Fruit fly (Drosophila melanogaster) whole organism, prepupa: ENCODE measurements around the gene Axud1.

Source experiments
- Blimp-1 ChIP-seq: fragments of 200-800 bp; sonication (Bioruptor generic); optimal IDR thresholded peaks from 3 replicates; lab custom pipeline; 2017; ENCODE audit warnings: missing biosample characterization, missing genetic modification characterization, mild to moderate bottlenecking, moderate library complexity, missing genetic modification reagents
- CG10631 ChIP-seq: fragments of 200-800 bp; sonication (Bioruptor generic); optimal IDR thresholded peaks from 2 replicates; lab custom pipeline; 2016; ENCODE audit warnings: missing biosample characterization, missing genetic modification characterization
- CG11294 ChIP-seq: fragments of 200-800 bp; sonication (Bioruptor generic); IDR thresholded peaks from 2 replicates; pipeline ENCODE4 v1.3.6; 2022; ENCODE audit warnings: missing biosample characterization, missing genetic modification characterization
- CG11762 ChIP-seq: fragments of 200-800 bp; sonication (Bioruptor generic); optimal IDR thresholded peaks from 3 replicates; lab custom pipeline; 2016; ENCODE audit warnings: missing biosample characterization, missing genetic modification characterization; ENCODE audit not compliant: insufficient read depth
- CG15336 ChIP-seq: fragments of 200-800 bp; sonication (Bioruptor generic); IDR thresholded peaks from 2 replicates; pipeline ENCODE4 v1.3.6; 2022; ENCODE audit warnings: missing biosample characterization, missing genetic modification characterization
- CG16779 ChIP-seq: fragments of 200-800 bp; sonication (Bioruptor generic); optimal IDR thresholded peaks from 3 replicates; lab custom pipeline; 2017; ENCODE audit warnings: missing biosample characterization, mild to moderate bottlenecking, missing genetic modification characterization
- CG32006 ChIP-seq: fragments of 200-800 bp; sonication (Bioruptor generic); optimal IDR thresholded peaks from 3 replicates; lab custom pipeline; 2017; ENCODE audit warnings: missing biosample characterization, mild to moderate bottlenecking, missing genetic modification characterization
- CG34406 ChIP-seq: fragments of 200-800 bp; sonication (Bioruptor generic); optimal IDR thresholded peaks from 3 replicates; lab custom pipeline; 2016; ENCODE audit warnings: missing biosample characterization, missing genetic modification characterization
- CG3919 ChIP-seq: fragments of 200-800 bp; sonication (Bioruptor generic); optimal IDR thresholded peaks from 3 replicates; lab custom pipeline; 2016; ENCODE audit warnings: missing biosample characterization, missing genetic modification characterization
- CG4318 ChIP-seq: fragments of 200-800 bp; sonication (Bioruptor generic); optimal IDR thresholded peaks from 3 replicates; lab custom pipeline; 2017; ENCODE audit warnings: missing biosample characterization, mild to moderate bottlenecking, missing genetic modification characterization
- CG6163 ChIP-seq: fragments of 200-800 bp; sonication (Bioruptor generic); IDR thresholded peaks from 3 replicates; pipeline ENCODE4 v1.3.6; 2022; ENCODE audit warnings: missing biosample characterization, missing genetic modification characterization
- CG6276 ChIP-seq: fragments of 200-800 bp; sonication (Bioruptor generic); optimal IDR thresholded peaks from 2 replicates; lab custom pipeline; 2017; ENCODE audit warnings: missing biosample characterization, mild to moderate bottlenecking, missing genetic modification characterization
- CG6808 ChIP-seq: fragments of 200-800 bp; sonication (Bioruptor generic); optimal IDR thresholded peaks from 3 replicates; lab custom pipeline; 2017; ENCODE audit warnings: missing biosample characterization, missing genetic modification characterization, mild to moderate bottlenecking, moderate library complexity, missing genetic modification reagents
- CG6854 ChIP-seq: fragments of 200-800 bp; sonication (Bioruptor generic); optimal IDR thresholded peaks from 2 replicates; lab custom pipeline; 2017; ENCODE audit warnings: missing biosample characterization, mild to moderate bottlenecking, missing genetic modification characterization
- CG8119 ChIP-seq: fragments of 200-800 bp; sonication (Bioruptor generic); IDR thresholded peaks from 3 replicates; pipeline ENCODE4 v1.3.6; 2022; ENCODE audit warnings: missing biosample characterization, missing genetic modification characterization
- CG8632 ChIP-seq: fragments of 200-800 bp; sonication (Bioruptor generic); optimal IDR thresholded peaks from 3 replicates; lab custom pipeline; 2016; ENCODE audit warnings: missing biosample characterization, missing genetic modification characterization
- Ets21C ChIP-seq: fragments of 200-800 bp; sonication (Bioruptor generic); optimal IDR thresholded peaks from 3 replicates; lab custom pipeline; 2016; ENCODE audit warnings: missing biosample characterization, missing genetic modification characterization
- Hr38 ChIP-seq: sonication (Bioruptor generic); optimal IDR thresholded peaks from 2 replicates; lab custom pipeline; 2016; ENCODE audit warnings: missing biosample characterization, missing genetic modification characterization
- Hr39 ChIP-seq: fragments of 200-800 bp; sonication (Bioruptor generic); optimal IDR thresholded peaks from 2 replicates; lab custom pipeline; 2016; ENCODE audit warnings: missing biosample characterization, missing genetic modification characterization
- Lpt ChIP-seq: fragments of 200-800 bp; sonication (Bioruptor generic); optimal IDR thresholded peaks from 3 replicates; lab custom pipeline; 2016; ENCODE audit warnings: missing biosample characterization, missing genetic modification characterization
- Met ChIP-seq: fragments of 200-800 bp; sonication (Bioruptor generic); optimal IDR thresholded peaks from 3 replicates; lab custom pipeline; 2016; ENCODE audit warnings: missing biosample characterization, missing genetic modification characterization
- OdsH ChIP-seq: fragments of 200-800 bp; sonication (Bioruptor generic); optimal IDR thresholded peaks from 3 replicates; lab custom pipeline; 2016; ENCODE audit warnings: missing biosample characterization, missing genetic modification characterization
- Sox102F ChIP-seq: fragments of 200-800 bp; sonication (Bioruptor generic); optimal IDR thresholded peaks from 2 replicates; lab custom pipeline; 2016; ENCODE audit warnings: missing biosample characterization, mild to moderate bottlenecking, missing genetic modification characterization
- Sox14 ChIP-seq: fragments of 200-800 bp; sonication (Bioruptor generic); optimal IDR thresholded peaks from 3 replicates; lab custom pipeline; 2016; ENCODE audit warnings: missing biosample characterization, missing genetic modification characterization
- Sox15 ChIP-seq: fragments of 200-800 bp; sonication (Bioruptor generic); optimal IDR thresholded peaks from 3 replicates; lab custom pipeline; 2016; ENCODE audit warnings: missing biosample characterization, missing genetic modification characterization
- achi ChIP-seq: fragments of 200-800 bp; sonication (Bioruptor generic); optimal IDR thresholded peaks from 3 replicates; lab custom pipeline; 2016; ENCODE audit warnings: missing biosample characterization, missing genetic modification characterization
- cyc ChIP-seq: fragments of 200-800 bp; sonication (Bioruptor generic); optimal IDR thresholded peaks from 3 replicates; lab custom pipeline; 2016; ENCODE audit warnings: missing biosample characterization, missing genetic modification characterization
- dsx ChIP-seq: fragments of 200-800 bp; optimal IDR thresholded peaks from 3 replicates; lab custom pipeline; 2019; ENCODE audit warnings: missing biosample characterization, mild to moderate bottlenecking, missing genetic modification characterization, moderate library complexity; ENCODE audit not compliant: poor library complexity, severe bottlenecking
- eg ChIP-seq: fragments of 200-800 bp; sonication (Bioruptor generic); IDR thresholded peaks from 3 replicates; pipeline ENCODE4 v1.3.6; 2022; ENCODE audit warnings: missing biosample characterization, missing genetic modification characterization
- esn ChIP-seq: fragments of 200-800 bp; sonication (Bioruptor generic); optimal IDR thresholded peaks from 2 replicates; lab custom pipeline; 2016; ENCODE audit warnings: missing biosample characterization, mild to moderate bottlenecking, missing genetic modification characterization, moderate library complexity
- fd59A ChIP-seq: fragments of 200-800 bp; sonication (Bioruptor generic); optimal IDR thresholded peaks from 2 replicates; lab custom pipeline; 2017; ENCODE audit warnings: missing biosample characterization, mild to moderate bottlenecking, missing genetic modification characterization, missing genetic modification reagents
- fkh ChIP-seq: fragments of 200-800 bp; sonication (Bioruptor generic); optimal IDR thresholded peaks from 3 replicates; lab custom pipeline; 2017; ENCODE audit warnings: missing biosample characterization, mild to moderate bottlenecking, missing genetic modification characterization, moderate library complexity
- lz ChIP-seq: fragments of 200-800 bp; sonication (Bioruptor generic); optimal IDR thresholded peaks from 3 replicates; lab custom pipeline; 2016; ENCODE audit warnings: missing biosample characterization, missing genetic modification characterization
- net ChIP-seq: fragments of 200-800 bp; sonication (Bioruptor generic); optimal IDR thresholded peaks from 3 replicates; lab custom pipeline; 2016; ENCODE audit warnings: missing biosample characterization, missing genetic modification characterization
- salr ChIP-seq, 2 experiments: fragments of 200-800 bp; sonication (Bioruptor generic); optimal IDR thresholded peaks; 3 replicates each; lab custom pipeline; 2016 to 2018; ENCODE audit warnings: missing biosample characterization in 2 of 2, missing genetic modification characterization in 2 of 2, mild to moderate bottlenecking in 1 of 2
- spab ChIP-seq: fragments of 200-800 bp; sonication (Bioruptor generic); optimal IDR thresholded peaks from 2 replicates; lab custom pipeline; 2017; ENCODE audit warnings: missing biosample characterization, mild to moderate bottlenecking, missing genetic modification characterization, missing genetic modification reagents
- ss ChIP-seq, 2 experiments: fragments of 200-800 bp; sonication (Bioruptor generic); optimal IDR thresholded peaks; 2 replicates in 1 of 2; 3 replicates in 1 of 2; lab custom pipeline; 2017 to 2018; ENCODE audit warnings: mild to moderate bottlenecking in 2 of 2, missing biosample characterization in 2 of 2, missing genetic modification characterization in 2 of 2, moderate library complexity in 1 of 2
- svp ChIP-seq: fragments of 200-800 bp; sonication (Bioruptor generic); peaks from one replicate; lab custom pipeline; 2016; ENCODE audit warnings: missing biosample characterization, missing genetic modification characterization
- vri ChIP-seq: fragments of 200-800 bp; sonication (Bioruptor generic); optimal IDR thresholded peaks from 3 replicates; lab custom pipeline; 2016; ENCODE audit warnings: missing biosample characterization, mild to moderate bottlenecking, missing genetic modification characterization

Gene Axud1

dm6 chr2L:2397080-2397479 lies 31.9 kb downstream of the Axud1 start (continued):
- TF ChIP-seq CG6854 (GFP tag; lab: Kevin White, UChicago) (no peak), net (GFP tag; lab: Kevin White, UChicago) (no peak), OdsH (GFP tag; lab: Kevin White, UChicago) (no peak), salr (GFP tag; optimal IDR thresholded peaks at IDR 0.05; lab: Kevin White, UChicago) (no peak), CG34406 (no peak), CG8632 (no peak), CG15336 (no peak), CG16779 (tag; lab: Kevin White, UChicago) (no peak), Hr38 (GFP tag; lab: Kevin White, UChicago) (no peak), CG3919 (no peak), CG6163 (GFP tag; lab: Robert Waterston, UW) (peak; percentile 57; the same call in 1 of the 3 replicates), achi (no peak), dsx (GFP tag; lab: Kevin White, UChicago) (no peak), CG11762 (no peak), fd59A (GFP tag; lab: Kevin White, UChicago) (no peak), CG6808 (GFP tag; lab: Kevin White, UChicago) (no peak), CG32006 (no peak), Blimp-1 (GFP tag; lab: Kevin White, UChicago) (no peak), Hr39 (GFP tag; lab: Kevin White, UChicago) (no peak), CG6276 (GFP tag; lab: Kevin White, UChicago) (no peak), Ets21C (GFP tag; lab: Kevin White, UChicago) (no peak), lz (peak; percentile 2), Met (GFP tag; lab: Kevin White, UChicago) (peak; percentile 9), Sox102F (GFP tag; lab: Kevin White, UChicago) (no peak), CG11294 (no peak), Lpt (no peak), svp (GFP tag; lab: Kevin White, UChicago) (peak; percentile 39), spab (GFP tag; lab: Kevin White, UChicago) (no peak), Sox15 (GFP tag; lab: Kevin White, UChicago) (no peak), fkh (GFP tag; lab: Kevin White, UChicago) (no peak), esn (GFP tag; lab: Kevin White, UChicago) (no peak), cyc (GFP tag; lab: Kevin White, UChicago) (peak; percentile 19), Sox14 (no peak), ss (GFP tag; optimal IDR thresholded peaks at IDR 0.05; lab: Kevin White, UChicago) (no peak), eg (GFP tag; lab: Robert Waterston, UW) (no peak), CG10631 (peak; percentile 4), vri (GFP tag; lab: Kevin White, UChicago) (no peak)

DNA sequence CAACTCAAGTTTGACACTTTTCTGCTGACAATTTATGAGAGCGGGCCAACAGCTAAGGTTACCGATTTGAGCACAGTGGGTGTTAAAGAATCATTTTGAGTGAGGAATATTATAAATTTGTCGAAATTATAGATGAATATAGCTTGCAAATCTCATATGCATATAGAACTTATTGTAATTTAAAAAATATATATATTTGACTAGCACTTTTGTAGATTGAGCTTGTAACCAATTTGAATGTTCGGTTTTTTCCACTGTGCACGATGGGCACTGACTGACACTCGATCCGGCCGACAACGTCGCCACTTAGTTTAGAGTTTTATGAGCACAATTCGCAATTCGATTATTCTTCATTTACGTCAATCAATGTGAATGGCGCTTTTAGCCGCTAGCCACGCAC lies 33.3 kb downstream of the Axud1 start:
- TF ChIP-seq svp (GFP tag; lab: Kevin White, UChicago) (peak; percentile 55), CG8632 (no peak), CG10631 (peak; percentile 8)

dm6 chr2L:2399897-2400296 lies 34.8 kb downstream of the Axud1 start, which contains the start of gene VGlut:
Gene VGlut (plus strand): TSS chr2L:2400295.
- TF ChIP-seq Sox15 (GFP tag; lab: Kevin White, UChicago) (no peak), CG32006 (no peak), OdsH (GFP tag; lab: Kevin White, UChicago) (no peak), esn (GFP tag; lab: Kevin White, UChicago) (no peak), CG8119 (GFP tag; lab: Robert Waterston, UW) (no peak), CG4318 (no peak)
